Fruit fly (Drosophila melanogaster): ENCODE measurements around the gene slo.

The slo gene

dm6 chr3R:24753561-24754027 lies 91.3 kb downstream of the slo start, which contains the start of gene asp (continued):
- TF ChIP-seq CG7372 (GFP tag; IDR thresholded peaks at IDR 0.05) (no peak), sob (GFP tag; IDR thresholded peaks at IDR 0.05) (0 out of 2 replicates have a peak, but pooled peaks have one; percentile 21), z (GFP tag; IDR thresholded peaks at IDR 0.05) (no peak), CG10979 (tag; optimal IDR thresholded peaks at IDR 0.05) (peak; percentile 36), gcm (GFP tag; optimal IDR thresholded peaks at IDR 0.05) (no peak), Hr39 (optimal IDR thresholded peaks at IDR 0.05) (no peak), CG2116 (GFP tag; optimal IDR thresholded peaks at IDR 0.05) (peak; percentile 92), Taf1 (GFP tag; IDR thresholded peaks at IDR 0.05) (no peak), Hr3 (GFP tag; optimal IDR thresholded peaks at IDR 0.05) (peak; percentile 30), CG9932 (GFP tag; IDR thresholded peaks at IDR 0.05) (0 out of 2 replicates have a peak, but pooled peaks have one; percentile 30), CG11247 (GFP tag; IDR thresholded peaks at IDR 0.05) (no peak), scrt (GFP tag; optimal IDR thresholded peaks at IDR 0.05) (no peak), sens-2 (GFP tag; IDR thresholded peaks at IDR 0.05) (no peak), sens (GFP tag) (peak; percentile 91), CG8281 (tag; optimal IDR thresholded peaks at IDR 0.05) (no peak), ftz-f1 (GFP tag; optimal IDR thresholded peaks at IDR 0.05) (no peak), vvl (GFP tag; IDR thresholded peaks at IDR 0.05) (0 out of 2 replicates have a peak, but pooled peaks have one; percentile 13), Rfx (GFP tag; IDR thresholded peaks at IDR 0.05) (no peak), br (optimal IDR thresholded peaks at IDR 0.05) (no peak), Myb (GFP tag; optimal IDR thresholded peaks at IDR 0.05) (peak; percentile 68), croc (GFP tag; conservative IDR thresholded peaks at IDR 0.05) (no peak), cato (GFP tag; optimal IDR thresholded peaks at IDR 0.05; ENCODE audit: borderline replicate concordance) (no peak), Gug (GFP tag; IDR thresholded peaks at IDR 0.05) (no peak), usp (GFP tag; optimal IDR thresholded peaks at IDR 0.05) (no peak), bigmax (GFP tag; optimal IDR thresholded peaks at IDR 0.05) (peak; percentile 65), CG10431 (GFP tag; optimal IDR thresholded peaks at IDR 0.05) (no peak), emc (GFP tag; optimal IDR thresholded peaks at IDR 0.05) (no peak), CG14050 (GFP tag; IDR thresholded peaks at IDR 0.05) (no peak), lab (GFP tag; optimal IDR thresholded peaks at IDR 0.05) (no peak), yki (optimal IDR thresholded peaks at IDR 0.05) (no peak), CG12155 (GFP tag; optimal IDR thresholded peaks at IDR 0.05) (no peak), shn (GFP tag; optimal IDR thresholded peaks at IDR 0.05) (no peak), CG34224 (GFP tag; IDR thresholded peaks at IDR 0.05; ENCODE audit: partially characterized antibody) (peak; percentile 86), gem (tag; optimal IDR thresholded peaks at IDR 0.05) (no peak), ems (GFP tag; optimal IDR thresholded peaks at IDR 0.05) (peak; percentile 24), CG8944 (GFP tag; optimal IDR thresholded peaks at IDR 0.05) (no peak), zen2 (GFP tag; IDR thresholded peaks at IDR 0.05; ENCODE audit: partially characterized antibody) (peak; percentile 54), phol (tag; optimal IDR thresholded peaks at IDR 0.05) (peak; percentile 57), dimm (GFP tag; IDR thresholded peaks at IDR 0.05) (no peak), Doc3 (GFP tag; IDR thresholded peaks at IDR 0.05; ENCODE audit: partially characterized antibody) (peak; percentile 84), CG11560 (tag; IDR thresholded peaks at IDR 0.05) (peak; percentile 73; the same call in 2 of the 3 replicates), CG18599 (GFP tag; optimal IDR thresholded peaks at IDR 0.05) (no peak), Opbp (GFP tag; IDR thresholded peaks at IDR 0.05; ENCODE audit: partially characterized antibody) (peak; percentile 76; the same call in 2 of the 3 replicates), CG17186 (GFP tag; optimal IDR thresholded peaks at IDR 0.05) (peak; percentile 67), CG6272 (GFP tag; IDR thresholded peaks at IDR 0.05) (no peak), Six4 (GFP tag; optimal IDR thresholded peaks at IDR 0.05) (peak; percentile 47), Dip3 (GFP tag; optimal IDR thresholded peaks at IDR 0.05) (no peak), Sin3A (optimal IDR thresholded peaks at IDR 0.05) (peak; percentile 27), CG13424 (tag; optimal IDR thresholded peaks at IDR 0.05) (no peak), salm (tag; optimal IDR thresholded peaks at IDR 0.05) (no peak), slou (GFP tag; optimal IDR thresholded peaks at IDR 0.05) (no peak), Camta (GFP tag; optimal IDR thresholded peaks at IDR 0.05) (no peak), chn (GFP tag; optimal IDR thresholded peaks at IDR 0.05) (no peak)
